Worm (Caenorhabditis elegans) whole organism, young adult: ENCODE measurements around the gene ins-21.

Experiments
- B0019.2 ChIP-seq: fragments of 200-800 bp; sonication (Bioruptor generic); conservative IDR thresholded peaks from 2 replicates; pipeline ENCODE4 v1.3.6; 2022; ENCODE audit warnings: missing genetic modification reagents, missing genetic modification characterization, missing compliant biosample characterization
- B0336.3 ChIP-seq: fragments of 200-800 bp; sonication (Bioruptor generic); IDR thresholded peaks from 2 replicates; pipeline ENCODE4 v1.3.6; 2022; ENCODE audit warnings: missing genetic modification characterization, missing compliant biosample characterization
- F10E7.11 ChIP-seq: sonication (generic microtip); optimal IDR thresholded peaks from 2 replicates; lab custom pipeline; 2017; ENCODE audit warnings: mild to moderate bottlenecking, missing genetic modification characterization, moderate library complexity, missing compliant biosample characterization
- F22D6.2 ChIP-seq: sonication (generic microtip); optimal IDR thresholded peaks from 2 replicates; lab custom pipeline; 2016; ENCODE audit warnings: mild to moderate bottlenecking, missing genetic modification characterization, missing compliant biosample characterization
- F23B12.7 ChIP-seq: sonication (generic microtip); optimal IDR thresholded peaks from 2 replicates; lab custom pipeline; 2017; ENCODE audit warnings: missing genetic modification characterization, mild to moderate bottlenecking, missing compliant biosample characterization, antibody characterized with exemption, moderate library complexity; ENCODE audit not compliant: insufficient read depth
- F49E8.2 ChIP-seq: sonication (generic microtip); optimal IDR thresholded peaks from 3 replicates; lab custom pipeline; 2017; ENCODE audit warnings: missing genetic modification characterization, mild to moderate bottlenecking, missing compliant biosample characterization, antibody characterized with exemption, moderate library complexity; ENCODE audit not compliant: insufficient read depth
- F52B5.7 ChIP-seq: sonication (generic microtip); optimal IDR thresholded peaks from 2 replicates; lab custom pipeline; 2016; ENCODE audit warnings: mild to moderate bottlenecking, missing genetic modification characterization, missing compliant biosample characterization
- F57C9.4 ChIP-seq: sonication (generic microtip); optimal IDR thresholded peaks from 2 replicates; lab custom pipeline; 2017; ENCODE audit warnings: mild to moderate bottlenecking, missing genetic modification characterization, missing compliant biosample characterization
- aptf-3 ChIP-seq: fragments of 200-800 bp; sonication (Bioruptor generic); IDR thresholded peaks from 2 replicates; pipeline ENCODE4 v1.3.6; 2022; ENCODE audit warnings: missing genetic modification characterization, missing compliant biosample characterization
- atf-7 ChIP-seq: sonication (generic microtip); optimal IDR thresholded peaks from 2 replicates; lab custom pipeline; 2017; ENCODE audit warnings: mild to moderate bottlenecking, missing genetic modification characterization, missing compliant biosample characterization
- attf-3 ChIP-seq: fragments of 200-800 bp; sonication (Bioruptor generic); conservative IDR thresholded peaks from 2 replicates; pipeline ENCODE4 v1.3.6; 2022; ENCODE audit warnings: missing genetic modification reagents, missing genetic modification characterization, missing compliant biosample characterization
- cebp-1 ChIP-seq, 2 experiments: fragments of 200-800 bp in 1 of 2; sonication (Bioruptor generic) in 1 of 2; sonication (generic microtip) in 1 of 2; IDR thresholded peaks in 1 of 2; optimal IDR thresholded peaks in 1 of 2; 2 replicates each; pipeline versions ENCODE4 v1.3.6 to Lab custom; 2017 to 2022; ENCODE audit warnings: missing compliant biosample characterization in 2 of 2, missing genetic modification characterization in 2 of 2, mild to moderate bottlenecking in 1 of 2, missing genetic modification reagents in 1 of 2, moderate library complexity in 1 of 2
- ceh-27 ChIP-seq: fragments of 200-800 bp; sonication (Bioruptor generic); optimal IDR thresholded peaks from 2 replicates; lab custom pipeline; 2018; ENCODE audit warnings: mild to moderate bottlenecking, missing genetic modification characterization, moderate library complexity, missing compliant biosample characterization
- ceh-40 ChIP-seq: fragments of 200-800 bp; sonication (Bioruptor generic); IDR thresholded peaks from 2 replicates; pipeline ENCODE4 v1.3.6; 2022; ENCODE audit warnings: missing genetic modification characterization, missing compliant biosample characterization
- ceh-58 ChIP-seq: fragments of 200-800 bp; sonication (Bioruptor generic); IDR thresholded peaks from 2 replicates; pipeline ENCODE4 v1.3.6; 2022; ENCODE audit warnings: missing genetic modification characterization, missing compliant biosample characterization
- ceh-79 ChIP-seq: sonication (generic microtip); optimal IDR thresholded peaks from 2 replicates; lab custom pipeline; 2017; ENCODE audit warnings: mild to moderate bottlenecking, missing genetic modification characterization, missing compliant biosample characterization
- ceh-91 ChIP-seq: fragments of 200-800 bp; sonication (Bioruptor generic); IDR thresholded peaks from 2 replicates; pipeline ENCODE4 v1.3.6; 2022; ENCODE audit warnings: missing genetic modification reagents, missing genetic modification characterization, missing compliant biosample characterization
- chd-7 ChIP-seq: sonication (generic microtip); optimal IDR thresholded peaks from 2 replicates; lab custom pipeline; 2016; ENCODE audit warnings: mild to moderate bottlenecking, missing genetic modification characterization, moderate library complexity, missing compliant biosample characterization
- dox-1 ChIP-seq: fragments of 200-800 bp; sonication (Bioruptor generic); IDR thresholded peaks from 2 replicates; pipeline ENCODE4 v1.3.6; 2022; ENCODE audit warnings: missing genetic modification reagents, missing genetic modification characterization, missing compliant biosample characterization
- egl-18 ChIP-seq: fragments of 200-800 bp; sonication (Bioruptor generic); IDR thresholded peaks from 2 replicates; pipeline ENCODE4 v1.3.6; 2022; ENCODE audit warnings: missing genetic modification reagents, missing genetic modification characterization, missing compliant biosample characterization
- ekl-4 ChIP-seq: fragments of 200-800 bp; sonication (Bioruptor generic); IDR thresholded peaks from 2 replicates; pipeline ENCODE4 v1.3.6; 2022; ENCODE audit warnings: missing genetic modification reagents, missing genetic modification characterization, missing compliant biosample characterization
- ets-4 ChIP-seq: fragments of 200-800 bp; sonication (Bioruptor generic); optimal IDR thresholded peaks from 2 replicates; lab custom pipeline; 2018; ENCODE audit warnings: mild to moderate bottlenecking, missing genetic modification characterization, missing compliant biosample characterization
- hlh-12 ChIP-seq: sonication (generic microtip); optimal IDR thresholded peaks from 2 replicates; lab custom pipeline; 2016; ENCODE audit warnings: missing genetic modification characterization, missing compliant biosample characterization
- hlh-26 ChIP-seq: fragments of 200-800 bp; sonication (Bioruptor generic); conservative IDR thresholded peaks from 2 replicates; pipeline ENCODE4 v1.3.6; 2022; ENCODE audit warnings: missing genetic modification reagents, missing genetic modification characterization, missing compliant biosample characterization
- hmg-20 ChIP-seq: fragments of 200-800 bp; sonication (Bioruptor generic); IDR thresholded peaks from 2 replicates; pipeline ENCODE4 v1.3.6; 2022; ENCODE audit warnings: missing genetic modification reagents, missing genetic modification characterization, missing compliant biosample characterization
- lag-1 ChIP-seq: fragments of 200-800 bp; sonication (Bioruptor generic); IDR thresholded peaks from 2 replicates; pipeline ENCODE4 v1.3.6; 2022; ENCODE audit warnings: missing genetic modification reagents, missing genetic modification characterization, missing compliant biosample characterization
- let-526 ChIP-seq: fragments of 200-800 bp; sonication (Bioruptor generic); IDR thresholded peaks from 2 replicates; pipeline ENCODE4 v1.3.6; 2022; ENCODE audit warnings: missing genetic modification reagents, missing genetic modification characterization, missing compliant biosample characterization
- lin-35 ChIP-seq, 3 experiments: fragments of 150-350 bp in 2 of 3; sonication (generic microtip) in 1 of 3; optimal IDR thresholded peaks; 2 replicates each; lab custom pipeline; 2014 to 2018; ENCODE audit warnings: missing biosample characterization in 3 of 3, missing genetic modification characterization in 3 of 3, missing genetic modification reagents in 3 of 3
- madf-3 ChIP-seq: fragments of 200-800 bp; sonication (Bioruptor generic); IDR thresholded peaks from 2 replicates; pipeline ENCODE4 v1.3.6; 2022; ENCODE audit warnings: missing genetic modification reagents, missing genetic modification characterization, missing compliant biosample characterization
- nfya-2 ChIP-seq: fragments of 200-800 bp; sonication (Bioruptor generic); IDR thresholded peaks from 2 replicates; pipeline ENCODE4 v1.3.6; 2022; ENCODE audit warnings: missing genetic modification reagents, missing genetic modification characterization, missing compliant biosample characterization
- nhr-120 ChIP-seq: fragments of 200-800 bp; sonication (Bioruptor generic); IDR thresholded peaks from 2 replicates; pipeline ENCODE4 v1.3.6; 2022; ENCODE audit warnings: missing genetic modification characterization, missing compliant biosample characterization
- nhr-27 ChIP-seq: fragments of 200-800 bp; sonication (Bioruptor generic); optimal IDR thresholded peaks from 2 replicates; lab custom pipeline; 2018; ENCODE audit warnings: mild to moderate bottlenecking, missing genetic modification characterization, moderate library complexity, missing compliant biosample characterization
- nhr-80 ChIP-seq: sonication (generic microtip); optimal IDR thresholded peaks from 2 replicates; lab custom pipeline; 2016; ENCODE audit warnings: missing genetic modification characterization, missing compliant biosample characterization
- nhr-90 ChIP-seq: sonication (generic microtip); optimal IDR thresholded peaks from 2 replicates; lab custom pipeline; 2016; ENCODE audit warnings: missing genotype, mild to moderate bottlenecking, missing genetic modification characterization, missing compliant biosample characterization
- rec-8 ChIP-seq, 2 experiments: sonication (generic microtip); optimal IDR thresholded peaks; 2 replicates each; lab custom pipeline; 2016; ENCODE audit warnings: mild to moderate bottlenecking in 2 of 2, missing genetic modification characterization in 2 of 2, missing genetic modification reagents in 2 of 2, missing genotype in 2 of 2, missing biosample characterization in 1 of 2, missing compliant biosample characterization in 1 of 2, moderate library complexity in 1 of 2
- rpc-1 ChIP-seq, 2 experiments: fragments of 150-350 bp in 1 of 2; sonication (generic microtip) in 1 of 2; optimal IDR thresholded peaks; 2 replicates each; lab custom pipeline; 2014 to 2018; ENCODE audit warnings: missing biosample characterization in 1 of 2, missing genetic modification characterization in 1 of 2, missing genetic modification reagents in 1 of 2, missing genotype in 1 of 2
- sdz-38 ChIP-seq: sonication (generic microtip); optimal IDR thresholded peaks from 2 replicates; lab custom pipeline; 2016; ENCODE audit warnings: missing genotype, missing genetic modification characterization, missing compliant biosample characterization
- snpc-1.1 ChIP-seq: sonication (generic microtip); optimal IDR thresholded peaks from 2 replicates; lab custom pipeline; 2017; ENCODE audit warnings: missing genetic modification characterization, mild to moderate bottlenecking, missing compliant biosample characterization, antibody characterized with exemption, moderate library complexity, missing genotype, missing genetic modification reagents; ENCODE audit not compliant: insufficient read depth
- snpc-4 ChIP-seq, 5 experiments: fragments of 150-350 bp in 1 of 5; sonication (generic microtip) in 4 of 5; optimal IDR thresholded peaks; 2 replicates each; lab custom pipeline; 2014 to 2018; ENCODE audit warnings: missing genetic modification characterization in 5 of 5, missing biosample characterization in 3 of 5, antibody characterized with exemption in 2 of 5, mild to moderate bottlenecking in 2 of 5, missing compliant biosample characterization in 2 of 5, missing genotype in 2 of 5, moderate library complexity in 2 of 5, missing genetic modification reagents in 1 of 5
- sptf-2 ChIP-seq: fragments of 200-800 bp; sonication (Bioruptor generic); optimal IDR thresholded peaks from 2 replicates; lab custom pipeline; 2018; ENCODE audit warnings: mild to moderate bottlenecking, missing genetic modification characterization, missing compliant biosample characterization
- tbx-9 ChIP-seq: sonication (generic microtip); optimal IDR thresholded peaks from 2 replicates; lab custom pipeline; 2016; ENCODE audit warnings: borderline replicate concordance, missing genetic modification characterization, inconsistent platforms, missing compliant biosample characterization
- xnd-1 ChIP-seq: sonication (generic microtip); optimal IDR thresholded peaks from 2 replicates; lab custom pipeline; 2016; ENCODE audit warnings: missing genotype, missing genetic modification reagents, missing genetic modification characterization, missing compliant biosample characterization
- zfh-2 ChIP-seq: fragments of 200-800 bp; sonication (Bioruptor generic); conservative IDR thresholded peaks from 2 replicates; pipeline ENCODE4 v1.3.6; 2022; ENCODE audit warnings: missing genetic modification reagents, missing genetic modification characterization, missing compliant biosample characterization
- ztf-22 ChIP-seq: fragments of 200-800 bp; sonication (Bioruptor generic); optimal IDR thresholded peaks from 2 replicates; lab custom pipeline; 2018; ENCODE audit warnings: mild to moderate bottlenecking, missing genetic modification characterization, moderate library complexity, missing compliant biosample characterization
- ztf-28 ChIP-seq: fragments of 200-800 bp; sonication (Bioruptor generic); IDR thresholded peaks from 2 replicates; pipeline ENCODE4 v1.3.6; 2022; ENCODE audit warnings: missing genetic modification reagents, missing genetic modification characterization, missing compliant biosample characterization
- ztf-6 ChIP-seq: fragments of 200-800 bp; sonication (Bioruptor generic); IDR thresholded peaks from 2 replicates; pipeline ENCODE4 v1.3.6; 2022; ENCODE audit warnings: missing genetic modification reagents, missing genetic modification characterization, missing compliant biosample characterization

ins-21 gene

DNA sequence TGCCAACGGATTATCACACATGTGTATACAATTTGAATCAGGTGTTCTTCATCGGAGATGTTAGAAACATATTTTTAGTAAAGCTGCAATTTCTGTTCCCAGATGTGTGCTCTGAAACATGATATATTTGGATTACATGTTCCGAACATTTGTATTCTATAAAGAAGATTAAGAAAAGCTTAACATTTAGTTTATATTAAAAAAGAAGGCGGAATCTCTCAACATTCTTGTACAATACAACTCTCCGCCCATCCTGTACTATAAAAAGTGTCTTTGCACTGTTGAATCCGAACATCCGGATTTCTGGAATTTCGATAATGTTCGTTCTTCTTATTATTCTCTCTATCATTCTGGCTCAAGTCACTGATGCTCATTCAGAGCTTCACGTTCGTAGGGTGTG is 4.4 kb downstream of the ins-21 start, which contains the start of gene ins-23:
ins-23 (plus strand) TSS at position 301 of the 400 bp plus-strand sequence.
- TF ChIP-seq let-526 (GFP tag; lab: Robert Waterston, UW) (no peak), zfh-2 (GFP tag; lab: Robert Waterston, UW) (no peak), ztf-6 (GFP tag; lab: Robert Waterston, UW) (no peak), F52B5.7 (tag; lab: Kevin White, UChicago) (no peak), nfya-2 (GFP tag; lab: Robert Waterston, UW) (no peak), aptf-3 (GFP tag; lab: Robert Waterston, UW) (no peak), lin-35 (GFP tag; optimal IDR thresholded peaks at IDR 0.05; lab: Kevin White, UChicago) (no peak), ceh-79 (tag; lab: Kevin White, UChicago) (no peak), nhr-27 (no peak), ceh-91 (GFP tag; lab: Robert Waterston, UW) (no peak), madf-3 (no peak), atf-7 (tag; lab: Kevin White, UChicago) (no peak), hlh-26 (GFP tag; lab: Robert Waterston, UW) (no peak), nhr-120 (GFP tag; lab: Robert Waterston, UW) (no peak), ceh-58 (GFP tag; lab: Robert Waterston, UW) (no peak), ets-4 (GFP tag; lab: Kevin White, UChicago) (no peak), F10E7.11 (no peak), rpc-1 (optimal IDR thresholded peaks at IDR 0.05; lab: Kevin White, UChicago) (no peak), rpc-1 (tag; optimal IDR thresholded peaks at IDR 0.05; lab: Kevin White, UChicago) (no peak), dox-1 (GFP tag; lab: Robert Waterston, UW) (no peak), sptf-2 (no peak)
- TF ChIP-seq, all 124 proteins: peak for 0

ce11 chrIII:10030549-10030948 is 7.0 kb downstream of the ins-21 start, which contains the start of gene M04D8.4:
TSS of gene M04D8.4 (minus strand) at chrIII:10030649.
- TF ChIP-seq attf-3 (no peak), xnd-1 (tag; lab: Kevin White, UChicago) (no peak), nhr-80 (no peak), ekl-4 (GFP tag; lab: Robert Waterston, UW) (no peak), ceh-40 (no peak), ceh-79 (tag; lab: Kevin White, UChicago) (no peak), snpc-1.1 (no peak), egl-18 (GFP tag; lab: Robert Waterston, UW) (no peak), F22D6.2 (no peak), ztf-28 (no peak), cebp-1 (GFP tag; IDR thresholded peaks at IDR 0.05; lab: Robert Waterston, UW) (no peak), cebp-1 (tag; optimal IDR thresholded peaks at IDR 0.05; lab: Kevin White, UChicago) (no peak)

- TF ChIP-seq dox-1 (GFP tag; lab: Robert Waterston, UW) (no peak), F49E8.2 (no peak), rec-8 (tag; optimal IDR thresholded peaks at IDR 0.05; lab: Kevin White, UChicago) (no peak), B0336.3 (no peak), snpc-4 (GFP tag; optimal IDR thresholded peaks at IDR 0.05; lab: Kevin White, UChicago) (no peak), snpc-4 (tag; optimal IDR thresholded peaks at IDR 0.05; lab: Kevin White, UChicago) (no peak), hlh-12 (tag; lab: Kevin White, UChicago) (no peak), B0019.2 (GFP tag; lab: Robert Waterston, UW) (no peak), sdz-38 (tag; lab: Kevin White, UChicago) (no peak), chd-7 (tag; lab: Kevin White, UChicago) (no peak), F57C9.4 (tag; lab: Kevin White, UChicago) (no peak), tbx-9 (tag; lab: Kevin White, UChicago) (no peak), ztf-22 (GFP tag; lab: Kevin White, UChicago) (no peak), ztf-6 (GFP tag; lab: Robert Waterston, UW) (no peak), nhr-90 (tag; lab: Kevin White, UChicago) (no peak), lag-1 (GFP tag; lab: Robert Waterston, UW) (no peak), F23B12.7 (tag; lab: Kevin White, UChicago) (no peak), ceh-27 (GFP tag; lab: Kevin White, UChicago) (no peak), hmg-20 (GFP tag; lab: Robert Waterston, UW) (no peak)
Observed at ce11 chrIII:10033213-10033612, 9.7 kb downstream of the ins-21 start, which contains the start of gene M04D8.5. TSS of gene M04D8.5 (minus strand) at chrIII:10033313.
